Fruit fly (Drosophila melanogaster) whole organism: ENCODE measurements around the gene CG18171.

Source experiments
- Dll ChIP-seq: fragments of >200 bp; optimal IDR thresholded peaks from 2 replicates; lab custom pipeline; 2017
- pan ChIP-seq: fragments of >200 bp; optimal IDR thresholded peaks from 2 replicates; lab custom pipeline; 2017
- psq ChIP-seq: fragments of >200 bp; optimal IDR thresholded peaks from 2 replicates; lab custom pipeline; 2017
- usp ChIP-seq: fragments of >200 bp; optimal IDR thresholded peaks from 2 replicates; lab custom pipeline; 2017; ENCODE audit warnings: missing biosample characterization, missing genetic modification characterization, mixed read lengths

DNA sequence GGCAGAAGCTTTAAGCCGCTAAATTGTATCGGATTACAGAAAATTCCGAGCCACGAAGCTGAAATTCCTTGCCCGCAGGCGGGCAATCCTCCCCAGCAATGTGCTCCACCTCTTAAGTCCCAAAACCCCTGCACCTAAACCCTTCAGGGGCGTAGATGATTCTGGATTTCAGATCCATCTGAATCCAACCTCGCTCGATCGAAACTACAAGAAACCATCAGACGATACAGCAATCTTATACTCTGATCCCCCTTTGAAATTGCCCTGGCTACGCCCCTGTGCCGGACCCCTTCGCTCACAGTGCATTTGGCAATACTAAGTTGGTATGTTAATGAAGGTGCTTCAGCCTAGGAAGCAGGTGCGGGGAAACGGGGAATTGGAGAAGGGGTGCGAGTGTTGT lies 39.9 kb downstream of the CG18171 start:
- TF ChIP-seq pan (lab: Kevin White, UChicago) = no peak
- TF ChIP-seq Dll (lab: Kevin White, UChicago) = no peak
- no peak for TF ChIP-seq psq (lab: Kevin White, UChicago)
- no peak for TF ChIP-seq usp
